Fruit fly (Drosophila melanogaster) whole organism, embryonic: ENCODE measurements around the gene Teh1.

Source experiments
- Ada2b ChIP-seq: fragments of 200-800 bp; sonication (Bioruptor generic); IDR thresholded peaks from 2 replicates; pipeline ENCODE4 v1.3.6; 2022; ENCODE audit warnings: missing biosample characterization, missing genetic modification characterization
- CG6689 ChIP-seq: fragments of 200-800 bp; sonication (Bioruptor generic); IDR thresholded peaks from 2 replicates; pipeline ENCODE4 v1.3.6; 2022; ENCODE audit warnings: missing biosample characterization, missing genetic modification characterization
- HHEX ChIP-seq: fragments of 200-800 bp; sonication (Bioruptor generic); optimal IDR thresholded peaks from 3 replicates; lab custom pipeline; 2017; ENCODE audit warnings: missing biosample characterization, mild to moderate bottlenecking, missing genetic modification characterization, missing genetic modification reagents
- Scr ChIP-seq: fragments of 200-800 bp; sonication (Bioruptor generic); IDR thresholded peaks from 2 replicates; pipeline ENCODE4 v1.3.6; 2022; ENCODE audit warnings: missing biosample characterization, missing genetic modification characterization; ENCODE audit not compliant: partially characterized antibody
- her ChIP-seq: fragments of 200-800 bp; sonication (Bioruptor generic); optimal IDR thresholded peaks from 2 replicates; lab custom pipeline; 2016; ENCODE audit warnings: missing biosample characterization, missing genetic modification characterization
- lov ChIP-seq, 2 experiments: fragments of 200-800 bp in 1 of 2; fragments of >200 bp in 1 of 2; sonication (Bioruptor generic) in 1 of 2; IDR thresholded peaks in 1 of 2; optimal IDR thresholded peaks in 1 of 2; 2 replicates in 1 of 2; 3 replicates in 1 of 2; pipeline versions ENCODE4 v1.3.6 to Lab custom; 2017 to 2022; ENCODE audit warnings: missing biosample characterization in 1 of 2, missing genetic modification characterization in 1 of 2
- unc-4 ChIP-seq: fragments of 200-800 bp; sonication (Bioruptor generic); IDR thresholded peaks from 2 replicates; pipeline ENCODE4 v1.3.6; 2022; ENCODE audit warnings: missing biosample characterization, missing genetic modification characterization; ENCODE audit not compliant: partially characterized antibody

DNA sequence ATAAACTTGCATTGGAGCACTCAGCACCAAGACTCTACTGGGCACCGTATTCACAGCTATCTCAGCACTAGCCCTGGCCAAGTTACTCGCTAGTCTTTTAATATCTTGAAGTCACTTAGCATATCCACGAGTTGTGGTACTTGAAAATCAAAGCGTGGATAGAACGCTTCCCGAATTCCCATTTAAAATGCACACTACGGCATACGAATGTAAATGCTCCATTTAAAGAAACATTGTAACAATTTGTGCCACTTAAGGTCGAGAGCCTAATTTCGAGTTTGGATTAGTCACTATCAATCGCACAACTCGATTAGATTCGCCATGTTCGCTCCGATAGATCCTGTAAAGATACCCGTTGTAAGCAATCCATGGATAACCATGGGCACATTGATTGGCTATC lies 54.1 kb downstream of the Teh1 start, which contains the start of gene eloF:
- TF ChIP-seq Ada2b: no peak
- no peak for TF ChIP-seq HHEX (GFP tag; lab: Kevin White, UChicago)
- TF ChIP-seq unc-4: no peak
- no peak for TF ChIP-seq her (GFP tag; lab: Kevin White, UChicago)
- no peak for TF ChIP-seq CG6689 (GFP tag; lab: Robert Waterston, UW)
- no peak for TF ChIP-seq lov (optimal IDR thresholded peaks at IDR 0.05; lab: Kevin White, UChicago)
- TF ChIP-seq lov (GFP tag; IDR thresholded peaks at IDR 0.05; lab: Robert Waterston, UW): no peak
- TF ChIP-seq Scr (GFP tag; lab: Robert Waterston, UW): no peak
